Worm (Caenorhabditis elegans): Measurements from ENCODE around the gene T25D10.1.
A peak's percentile ranks its signal among the peaks of the same experiment; 100 is the strongest.

The T25D10.1 gene

ce11 chrII:6360822-6361221, 42.4 kb upstream of the T25D10.1 start, which contains the start of gene K10B2.4 (continued):
- TF ChIP-seq snu-23 (GFP tag; optimal IDR thresholded peaks at IDR 0.05) = peak; percentile 83
- no peak for TF ChIP-seq mab-9 (GFP tag; IDR thresholded peaks at IDR 0.05)
- 0 out of 2 replicates have a peak, but pooled peaks have one; percentile 34 for TF ChIP-seq grh-1 (GFP tag; IDR thresholded peaks at IDR 0.05)
- no peak for TF ChIP-seq fkh-4 (tag; optimal IDR thresholded peaks at IDR 0.05; ENCODE audit: borderline replicate concordance)
- TF ChIP-seq vab-15 (tag; optimal IDR thresholded peaks at IDR 0.05) = no peak
- no peak for TF ChIP-seq aly-2 (tag; optimal IDR thresholded peaks at IDR 0.05)
- no peak for TF ChIP-seq Y116A8C.19 (tag; optimal IDR thresholded peaks at IDR 0.05; ENCODE audit: borderline replicate concordance)
- no peak for TF ChIP-seq mef-2 (tag; optimal IDR thresholded peaks at IDR 0.05)
- TF ChIP-seq lin-13 (GFP tag; optimal IDR thresholded peaks at IDR 0.05) = peak; percentile 65
- TF ChIP-seq nhr-84 (tag; optimal IDR thresholded peaks at IDR 0.05) = no peak
- no peak for TF ChIP-seq tlp-1 (tag; optimal IDR thresholded peaks at IDR 0.05)
- peak; percentile 65 for TF ChIP-seq mep-1 (tag; optimal IDR thresholded peaks at IDR 0.05)
- TF ChIP-seq aha-1 (tag; optimal IDR thresholded peaks at IDR 0.05) = no peak
- peak; percentile 35 for TF ChIP-seq skn-1 (tag; optimal IDR thresholded peaks at IDR 0.05)
- peak; percentile 23 for TF ChIP-seq irx-1 (tag; optimal IDR thresholded peaks at IDR 0.05)
- peak; percentile 94 for TF ChIP-seq blmp-1 (tag; optimal IDR thresholded peaks at IDR 0.05)
- peak; percentile 82 for TF ChIP-seq nhr-20 (tag; optimal IDR thresholded peaks at IDR 0.05)
- no peak for TF ChIP-seq ceh-88 (GFP tag; IDR thresholded peaks at IDR 0.05)
- peak; percentile 78 for TF ChIP-seq C16A3.4 (tag; optimal IDR thresholded peaks at IDR 0.05)
- no peak for TF ChIP-seq ztf-11 (tag; optimal IDR thresholded peaks at IDR 0.05)
- TF ChIP-seq alr-1 (tag; optimal IDR thresholded peaks at IDR 0.05; ENCODE audit: borderline replicate concordance) = no peak
- no peak for TF ChIP-seq hlh-17 (GFP tag; optimal IDR thresholded peaks at IDR 0.05; ENCODE audit: borderline replicate concordance)
- TF ChIP-seq ceh-8 (GFP tag; optimal IDR thresholded peaks at IDR 0.05) = no peak
- TF ChIP-seq lir-3 (tag; optimal IDR thresholded peaks at IDR 0.05; ENCODE audit: poor library complexity) = peak; percentile 3
- TF ChIP-seq ceh-82 (tag; optimal IDR thresholded peaks at IDR 0.05) = peak; percentile 35 to 50 (median 40)
- TF ChIP-seq isw-1 (GFP tag; IDR thresholded peaks at IDR 0.05) = no peak
- TF ChIP-seq C04F5.9 (tag; optimal IDR thresholded peaks at IDR 0.05) = peak; percentile 5
- TF ChIP-seq nhr-237 (tag; optimal IDR thresholded peaks at IDR 0.05) = no peak
- peak; percentile 70 to 87 for TF ChIP-seq lin-35 (GFP tag; optimal IDR thresholded peaks at IDR 0.05)
- peak in 1 of 6 experiments; percentile 37 for TF ChIP-seq elt-3 (tag; optimal IDR thresholded peaks at IDR 0.05)
- peak; percentile 54 for TF ChIP-seq nhr-19 (GFP tag; conservative IDR thresholded peaks at IDR 0.05)
- TF ChIP-seq nhr-77 (tag; optimal IDR thresholded peaks at IDR 0.05) = peak; percentile 49
- peak; percentile 15 for TF ChIP-seq lin-39 (tag; optimal IDR thresholded peaks at IDR 0.05)
- TF ChIP-seq ces-1 (GFP tag; optimal IDR thresholded peaks at IDR 0.05) = no peak
- no peak for TF ChIP-seq pag-3 (tag; optimal IDR thresholded peaks at IDR 0.05; ENCODE audit: borderline replicate concordance, insufficient read depth)
- TF ChIP-seq lin-14 (GFP tag; optimal IDR thresholded peaks at IDR 0.05) = peak; percentile 82
- peak; percentile 22 for TF ChIP-seq ama-1 (optimal IDR thresholded peaks at IDR 0.05)
- no peak for TF ChIP-seq zag-1 (tag; optimal IDR thresholded peaks at IDR 0.05)
- no peak for TF ChIP-seq egl-27 (tag; optimal IDR thresholded peaks at IDR 0.05)
- peak; percentile 6 for TF ChIP-seq fkh-8 (tag; optimal IDR thresholded peaks at IDR 0.05)
- no peak for TF ChIP-seq nhr-11 (tag; optimal IDR thresholded peaks at IDR 0.05)
- TF ChIP-seq ceh-90 (tag; optimal IDR thresholded peaks at IDR 0.05) = no peak
- no peak for TF ChIP-seq sup-37 (GFP tag; optimal IDR thresholded peaks at IDR 0.05)
- peak; percentile 12 for TF ChIP-seq lin-15B (tag; optimal IDR thresholded peaks at IDR 0.05)
- TF ChIP-seq tbx-2 (tag; optimal IDR thresholded peaks at IDR 0.05) = peak; percentile 62
- TF ChIP-seq efl-1 (optimal IDR thresholded peaks at IDR 0.05) = peak; percentile 77 to 79
- peak; percentile 64 to 97 for TF ChIP-seq efl-1 (GFP tag; optimal IDR thresholded peaks at IDR 0.05 in 1 of 2)
- peak; percentile 78 for TF ChIP-seq rnt-1 (tag; optimal IDR thresholded peaks at IDR 0.05)

Measured in whole organism, L1 larva.